Worm (Caenorhabditis elegans) whole organism, L1 larva: ENCODE measurements around the gene srw-62.

Experiments
- C04F5.9 ChIP-seq: sonication (generic microtip); optimal IDR thresholded peaks from 2 replicates; lab custom pipeline; 2016; ENCODE audit warnings: missing genetic modification characterization, missing compliant biosample characterization
- C16A3.4 ChIP-seq: fragments of 150-350 bp; optimal IDR thresholded peaks from 2 replicates; lab custom pipeline; 2014; ENCODE audit warnings: missing biosample characterization, missing genetic modification characterization
- Y116A8C.19 ChIP-seq: sonication (generic microtip); optimal IDR thresholded peaks from 2 replicates; lab custom pipeline; 2016; ENCODE audit warnings: missing compliant biosample characterization, missing genetic modification characterization, borderline replicate concordance
- ceh-63 ChIP-seq: fragments of 200-800 bp; sonication (Bioruptor generic); optimal IDR thresholded peaks from 2 replicates; lab custom pipeline; 2018; ENCODE audit warnings: mild to moderate bottlenecking, missing genetic modification characterization, missing compliant biosample characterization
- ceh-8 ChIP-seq: fragments of 200-800 bp; sonication (Bioruptor generic); optimal IDR thresholded peaks from 2 replicates; lab custom pipeline; 2018; ENCODE audit warnings: mild to moderate bottlenecking, missing genetic modification characterization, moderate library complexity, missing compliant biosample characterization
- ceh-82 ChIP-seq, 3 experiments: fragments of 150-350 bp in 1 of 3; sonication (generic microtip) in 2 of 3; optimal IDR thresholded peaks; 2 replicates each; lab custom pipeline; 2014 to 2017; ENCODE audit warnings: missing biosample characterization in 3 of 3, missing genetic modification characterization in 3 of 3
- dsc-1 ChIP-seq: sonication (generic microtip); optimal IDR thresholded peaks from 2 replicates; lab custom pipeline; 2016; ENCODE audit warnings: mild to moderate bottlenecking, missing genetic modification characterization, missing compliant biosample characterization
- efl-3 ChIP-seq: fragments of 200-800 bp; sonication (Bioruptor generic); optimal IDR thresholded peaks from 2 replicates; lab custom pipeline; 2018; ENCODE audit warnings: mild to moderate bottlenecking, missing genetic modification characterization, missing compliant biosample characterization
- egl-13 ChIP-seq: sonication (generic microtip); optimal IDR thresholded peaks from 2 replicates; lab custom pipeline; 2016; ENCODE audit warnings: missing genotype, missing genetic modification reagents, missing genetic modification characterization, missing compliant biosample characterization
- egl-27 ChIP-seq, 2 experiments: fragments of 150-350 bp in 1 of 2; sonication (generic microtip); optimal IDR thresholded peaks; 3 replicates each; lab custom pipeline; 2017 to 2018; ENCODE audit warnings: missing biosample characterization in 2 of 2, missing genetic modification characterization in 2 of 2, missing genetic modification reagents in 2 of 2
- elt-3 ChIP-seq, 6 experiments: fragments of 150-350 bp in 1 of 6; sonication (generic microtip); optimal IDR thresholded peaks; 2 replicates each; lab custom pipeline; 2017 to 2018; ENCODE audit warnings: missing biosample characterization in 6 of 6, missing genetic modification characterization in 6 of 6, inconsistent platforms in 1 of 6
- ets-5 ChIP-seq: fragments of 200-800 bp; sonication (Bioruptor generic); IDR thresholded peaks from 2 replicates; pipeline ENCODE4 v1.3.6; 2022; ENCODE audit warnings: missing genetic modification characterization, missing compliant biosample characterization
- hlh-4 ChIP-seq: sonication (generic microtip); optimal IDR thresholded peaks from 2 replicates; lab custom pipeline; 2016; ENCODE audit warnings: mild to moderate bottlenecking, missing genetic modification characterization, missing compliant biosample characterization
- irx-1 ChIP-seq: sonication (generic microtip); optimal IDR thresholded peaks from 2 replicates; lab custom pipeline; 2016; ENCODE audit warnings: missing genetic modification characterization, missing compliant biosample characterization
- jun-1 ChIP-seq: fragments of 150-350 bp; optimal IDR thresholded peaks from 2 replicates; lab custom pipeline; 2014; ENCODE audit warnings: missing biosample characterization, missing genetic modification reagents, missing genetic modification characterization
- lin-13 ChIP-seq: fragments of 150-350 bp; optimal IDR thresholded peaks from 2 replicates; lab custom pipeline; 2014; ENCODE audit warnings: missing biosample characterization, missing genetic modification reagents, missing genetic modification characterization
- lin-15B ChIP-seq: fragments of 150-350 bp; sonication (generic microtip); optimal IDR thresholded peaks from 3 replicates; lab custom pipeline; 2014; ENCODE audit warnings: missing biosample characterization, missing genetic modification characterization
- lin-39 ChIP-seq: fragments of 150-350 bp; optimal IDR thresholded peaks from 2 replicates; lab custom pipeline; 2014; ENCODE audit warnings: missing biosample characterization, missing genetic modification reagents, missing genetic modification characterization
- mab-9 ChIP-seq: fragments of 200-800 bp; sonication (Bioruptor generic); IDR thresholded peaks from 2 replicates; pipeline ENCODE4 v1.3.6; 2022; ENCODE audit warnings: missing genetic modification reagents, missing genetic modification characterization, missing compliant biosample characterization
- mdl-1 ChIP-seq, 2 experiments: fragments of 150-350 bp; optimal IDR thresholded peaks; 2 replicates each; lab custom pipeline; 2014 to 2017; ENCODE audit warnings: missing biosample characterization in 2 of 2, missing genetic modification characterization in 2 of 2, inconsistent platforms in 1 of 2
- nhr-11 ChIP-seq: fragments of 150-350 bp; optimal IDR thresholded peaks from 2 replicates; lab custom pipeline; 2014; ENCODE audit warnings: missing biosample characterization, missing genetic modification characterization
- nhr-20 ChIP-seq: sonication (generic microtip); optimal IDR thresholded peaks from 2 replicates; lab custom pipeline; 2016; ENCODE audit warnings: mild to moderate bottlenecking, missing genetic modification characterization, missing compliant biosample characterization
- nhr-28 ChIP-seq: fragments of 150-350 bp; optimal IDR thresholded peaks from 2 replicates; lab custom pipeline; 2014; ENCODE audit warnings: missing biosample characterization, missing genetic modification characterization
- nhr-77 ChIP-seq: fragments of 150-350 bp; optimal IDR thresholded peaks from 2 replicates; lab custom pipeline; 2014; ENCODE audit warnings: missing biosample characterization, missing genetic modification characterization
- nhr-84 ChIP-seq: sonication (generic microtip); optimal IDR thresholded peaks from 2 replicates; lab custom pipeline; 2017; ENCODE audit warnings: missing biosample characterization, missing genetic modification characterization
- nhr-90 ChIP-seq: sonication (generic microtip); optimal IDR thresholded peaks from 2 replicates; lab custom pipeline; 2016; ENCODE audit warnings: mild to moderate bottlenecking, missing genetic modification characterization, missing compliant biosample characterization; ENCODE audit not compliant: poor library complexity
- pag-3 ChIP-seq: sonication (generic microtip); optimal IDR thresholded peaks from 2 replicates; lab custom pipeline; 2017; ENCODE audit warnings: missing genetic modification characterization, mild to moderate bottlenecking, missing compliant biosample characterization, antibody characterized with exemption, borderline replicate concordance; ENCODE audit not compliant: insufficient read depth
- pax-3 ChIP-seq: fragments of 200-800 bp; sonication (Bioruptor generic); optimal IDR thresholded peaks from 2 replicates; lab custom pipeline; 2018; ENCODE audit warnings: mild to moderate bottlenecking, missing genetic modification characterization, moderate library complexity, missing compliant biosample characterization
- sup-37 ChIP-seq: fragments of 200-800 bp; sonication (Bioruptor generic); optimal IDR thresholded peaks from 2 replicates; lab custom pipeline; 2018; ENCODE audit warnings: mild to moderate bottlenecking, missing genetic modification characterization, missing compliant biosample characterization
- tlp-1 ChIP-seq: fragments of 150-350 bp; optimal IDR thresholded peaks from 2 replicates; lab custom pipeline; 2014; ENCODE audit warnings: missing biosample characterization, missing genetic modification characterization
- unc-86 ChIP-seq: sonication (generic microtip); optimal IDR thresholded peaks from 2 replicates; lab custom pipeline; 2016; ENCODE audit warnings: missing genetic modification characterization, missing compliant biosample characterization
- unc-98 ChIP-seq: fragments of 200-800 bp; sonication (Bioruptor generic); IDR thresholded peaks from 2 replicates; pipeline ENCODE4 v1.3.6; 2022; ENCODE audit warnings: missing genetic modification characterization, missing compliant biosample characterization
- zag-1 ChIP-seq: fragments of 150-350 bp; optimal IDR thresholded peaks from 2 replicates; lab custom pipeline; 2014; ENCODE audit warnings: missing biosample characterization, missing genetic modification characterization
- ztf-4 ChIP-seq: fragments of 150-350 bp; optimal IDR thresholded peaks from 2 replicates; lab custom pipeline; 2014; ENCODE audit warnings: missing biosample characterization, missing genetic modification characterization

srw-62 gene

DNA sequence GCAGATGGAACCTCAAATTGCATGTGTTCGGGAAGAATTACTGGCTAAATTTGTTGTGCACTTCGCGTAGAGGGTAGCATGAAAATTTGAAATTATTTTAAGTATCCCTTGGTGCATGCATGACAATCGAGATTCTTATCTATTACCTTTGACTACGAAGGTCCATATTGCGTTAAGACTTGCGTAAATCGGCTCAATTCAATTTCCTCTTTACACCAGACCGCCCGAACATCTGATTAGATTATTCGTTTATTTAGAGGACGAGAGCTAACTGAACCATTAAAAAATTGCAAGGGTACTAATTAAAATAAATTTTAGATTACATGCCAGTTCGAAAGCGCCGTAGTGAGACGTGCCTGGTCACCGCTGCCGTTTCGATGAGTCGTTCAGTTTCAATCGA is 7.6 kb upstream of the srw-62 start:
- no peak for TF ChIP-seq efl-3 (GFP tag; lab: Kevin White, UChicago)
- TF ChIP-seq mab-9 = no peak
- no peak for TF ChIP-seq jun-1 (tag; lab: Kevin White, UChicago)
- no peak for TF ChIP-seq lin-39 (tag; lab: Kevin White, UChicago)
- TF ChIP-seq zag-1 (tag; lab: Kevin White, UChicago) = no peak
- TF ChIP-seq mdl-1 (tag; optimal IDR thresholded peaks at IDR 0.05; lab: Kevin White, UChicago) = no peak
- TF ChIP-seq lin-13 (GFP tag; lab: Kevin White, UChicago) = no peak
- TF ChIP-seq C04F5.9 (tag; lab: Kevin White, UChicago) = no peak
- TF ChIP-seq hlh-4 (tag; lab: Kevin White, UChicago) = no peak
- TF ChIP-seq ceh-8 (GFP tag; lab: Kevin White, UChicago) = no peak
- no peak for TF ChIP-seq ztf-4
- TF ChIP-seq egl-13 (tag; lab: Kevin White, UChicago) = no peak
- TF ChIP-seq unc-98 (GFP tag; lab: Robert Waterston, UW) = no peak
- TF ChIP-seq Y116A8C.19 = no peak
- TF ChIP-seq unc-86 = no peak
- TF ChIP-seq pag-3 (tag; lab: Kevin White, UChicago) = no peak
- no peak for TF ChIP-seq irx-1 (tag; lab: Kevin White, UChicago)
- TF ChIP-seq nhr-77 (tag; lab: Kevin White, UChicago) = no peak

DNA sequence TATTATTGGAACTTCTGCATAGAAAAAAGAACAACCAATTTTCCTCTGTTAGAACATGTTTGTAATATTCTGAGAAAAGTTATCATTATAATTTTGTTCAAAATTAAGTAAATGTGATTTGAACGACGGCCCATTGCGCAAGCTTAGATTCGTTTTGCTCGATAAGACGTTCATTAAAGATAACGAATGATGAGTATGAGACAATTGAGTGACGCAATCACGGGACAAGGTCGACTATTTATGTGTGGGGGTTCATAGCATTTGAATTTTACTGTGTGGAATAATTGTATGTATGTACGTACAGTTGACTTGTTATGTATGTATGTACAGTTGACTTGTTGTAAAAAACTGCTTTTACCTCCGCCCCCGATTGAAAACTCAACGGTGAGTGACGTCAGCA is 5.8 kb upstream of the srw-62 start:
- TF ChIP-seq ets-5 (no peak), ceh-63 (no peak), elt-3 (tag; optimal IDR thresholded peaks at IDR 0.05; lab: Kevin White, UChicago) (no peak), tlp-1 (no peak), nhr-20 (no peak)

DNA sequence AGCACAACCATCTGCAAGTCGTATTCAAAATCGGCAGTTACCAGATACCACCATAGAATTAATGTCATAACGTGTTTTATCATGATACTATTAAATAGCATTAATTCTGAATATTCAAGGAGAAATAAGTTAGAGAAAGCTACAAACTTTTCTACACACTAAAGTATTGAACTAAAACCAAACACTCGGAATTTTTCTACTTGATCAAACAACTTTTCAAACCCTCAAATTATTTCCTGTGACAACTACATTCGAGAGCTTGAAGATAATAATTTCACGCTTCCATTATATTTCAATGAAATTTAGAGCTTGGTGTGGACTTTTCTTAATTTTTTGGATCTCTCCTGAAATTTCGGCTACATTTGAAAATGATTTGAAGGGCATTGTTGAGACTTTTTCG is 2.8 kb upstream of the srw-62 start, which contains the start of gene irld-47:
irld-47 (minus strand) TSS at position 101 of the 400 bp plus-strand sequence.
- TF ChIP-seq unc-98 (GFP tag; lab: Robert Waterston, UW) (no peak), sup-37 (GFP tag; lab: Kevin White, UChicago) (no peak), jun-1 (tag; lab: Kevin White, UChicago) (no peak), nhr-28 (tag; lab: Kevin White, UChicago) (no peak), pag-3 (tag; lab: Kevin White, UChicago) (no peak), egl-27 (tag; optimal IDR thresholded peaks at IDR 0.05; lab: Kevin White, UChicago) (no peak), pax-3 (no peak), ceh-82 (tag; optimal IDR thresholded peaks at IDR 0.05; lab: Kevin White, UChicago) (no peak), C16A3.4 (tag; lab: Kevin White, UChicago) (no peak), mdl-1 (tag; optimal IDR thresholded peaks at IDR 0.05; lab: Kevin White, UChicago) (no peak), nhr-77 (tag; lab: Kevin White, UChicago) (no peak), nhr-11 (tag; lab: Kevin White, UChicago) (no peak), nhr-84 (tag; lab: Kevin White, UChicago) (no peak), lin-15B (tag; lab: Kevin White, UChicago) (no peak)

DNA sequence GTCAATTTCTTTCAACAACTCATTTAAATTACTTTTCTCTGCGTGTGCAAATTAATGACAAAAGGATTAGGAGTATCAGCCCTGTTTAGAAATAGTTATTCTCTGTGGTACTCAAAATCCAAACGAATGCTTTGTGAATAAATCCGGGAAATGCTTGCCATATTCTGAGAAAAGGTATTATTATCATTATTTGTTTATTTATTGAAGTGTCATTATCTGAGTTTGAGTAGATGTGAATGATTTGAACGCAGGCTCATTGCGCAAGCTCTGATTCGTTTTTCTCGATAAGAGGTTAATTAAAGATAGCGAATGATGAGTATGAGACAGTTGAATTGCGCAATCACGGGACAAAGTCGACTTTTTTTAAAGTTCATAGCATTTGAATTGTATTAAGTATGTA is 2.7 kb downstream of the srw-62 start:
- TF ChIP-seq pax-3 = peak; percentile 41
- TF ChIP-seq nhr-90 = no peak
- TF ChIP-seq dsc-1 (tag; lab: Kevin White, UChicago) = peak; percentile 83

DNA sequence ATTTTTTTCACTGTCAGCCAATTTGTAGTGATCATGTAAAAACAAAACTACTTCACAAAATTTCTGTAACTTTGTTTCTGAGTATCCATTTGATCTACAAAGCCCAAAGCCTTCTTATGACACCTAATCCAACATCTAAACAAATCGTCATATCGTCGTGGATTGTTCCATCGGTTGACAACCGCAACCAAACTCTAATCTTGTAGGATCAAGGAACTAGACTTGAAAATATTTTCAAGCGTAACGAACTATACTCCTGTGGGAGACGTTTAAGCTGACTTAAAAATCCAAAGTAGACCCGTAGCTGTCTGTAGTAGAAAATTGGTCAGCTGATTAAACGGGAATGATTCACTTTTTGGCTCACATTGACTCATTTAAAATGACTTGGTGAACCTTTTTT is 4.4 kb downstream of the srw-62 start:
- peak; percentile 3 for TF ChIP-seq dsc-1 (tag; lab: Kevin White, UChicago)
- no peak for TF ChIP-seq ets-5
